Worm (Caenorhabditis elegans): ENCODE results near the gene irld-48.

DNA sequence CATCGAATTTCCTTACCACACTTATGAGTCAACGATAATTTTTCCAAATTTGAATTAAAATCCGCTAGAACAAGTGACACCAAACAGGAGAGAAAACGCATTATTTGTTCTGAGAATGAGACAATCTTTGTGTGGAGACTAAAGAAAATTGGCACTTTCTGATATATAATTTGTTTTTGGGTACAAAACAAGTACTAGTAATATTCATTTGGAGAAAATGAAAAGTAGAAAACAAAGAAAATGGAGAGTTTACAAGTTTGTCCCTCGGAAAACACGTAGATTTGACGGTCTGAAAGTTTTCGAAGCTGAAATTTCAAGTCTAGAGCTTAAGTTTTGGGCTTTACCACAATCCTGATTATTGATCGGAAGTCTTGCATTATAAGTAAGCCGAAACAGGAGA lies 15.1 kb upstream of the irld-48 start, which contains the start of gene irld-66:
- TF ChIP-seq R02D3.7 (tag; optimal IDR thresholded peaks at IDR 0.05) (no peak), nhr-25 (tag; optimal IDR thresholded peaks at IDR 0.05) (no peak), skn-1 (tag; optimal IDR thresholded peaks at IDR 0.05) (no peak), ceh-16 (tag; optimal IDR thresholded peaks at IDR 0.05) (no peak), C34F6.9 (tag; optimal IDR thresholded peaks at IDR 0.05) (no peak), nhr-10 (tag; optimal IDR thresholded peaks at IDR 0.05) (no peak), ceh-82 (tag; optimal IDR thresholded peaks at IDR 0.05) (no peak)
